Fruit fly (Drosophila melanogaster) whole organism, embryonic: Measurements from ENCODE around the gene CatB.

Experiments used
- B-H1 ChIP-seq: fragments of 200-800 bp; sonication (Bioruptor generic); IDR thresholded peaks from 3 replicates; pipeline ENCODE4 v1.3.6; 2022; ENCODE audit warnings: missing biosample characterization, missing genetic modification characterization
- CG10431 ChIP-seq: fragments of 200-800 bp; sonication (Bioruptor generic); optimal IDR thresholded peaks from 3 replicates; lab custom pipeline; 2018; ENCODE audit warnings: missing biosample characterization, mild to moderate bottlenecking, missing genetic modification characterization
- CG10543 ChIP-seq: fragments of 200-800 bp; sonication (Bioruptor generic); optimal IDR thresholded peaks from 3 replicates; lab custom pipeline; 2017; ENCODE audit warnings: missing biosample characterization, mild to moderate bottlenecking, missing genetic modification characterization, moderate library complexity
- CG11723 ChIP-seq: fragments of 200-800 bp; sonication (Bioruptor generic); optimal IDR thresholded peaks from 2 replicates; lab custom pipeline; 2017; ENCODE audit warnings: missing biosample characterization, mild to moderate bottlenecking, missing genetic modification characterization
- CG12104 ChIP-seq: fragments of 200-800 bp; sonication (Bioruptor generic); optimal IDR thresholded peaks from 3 replicates; lab custom pipeline; 2016; ENCODE audit warnings: missing biosample characterization, missing genetic modification characterization
- CG12744 ChIP-seq: fragments of 200-800 bp; sonication (Bioruptor generic); optimal IDR thresholded peaks from 2 replicates; lab custom pipeline; 2016; ENCODE audit warnings: missing biosample characterization, missing genetic modification characterization
- CG12769 ChIP-seq: fragments of 200-800 bp; sonication (Bioruptor generic); optimal IDR thresholded peaks from 2 replicates; lab custom pipeline; 2019; ENCODE audit warnings: missing biosample characterization, mild to moderate bottlenecking, missing genetic modification characterization, moderate library complexity
- CG17802 ChIP-seq: fragments of 200-800 bp; sonication (Bioruptor generic); optimal IDR thresholded peaks from 2 replicates; lab custom pipeline; 2018; ENCODE audit warnings: missing biosample characterization, mild to moderate bottlenecking, missing genetic modification characterization, moderate library complexity
- CG17912 ChIP-seq: fragments of 200-800 bp; sonication (Bioruptor generic); optimal IDR thresholded peaks from 2 replicates; lab custom pipeline; 2018; ENCODE audit warnings: missing biosample characterization, mild to moderate bottlenecking, missing genetic modification characterization
- CG2199 ChIP-seq: fragments of 200-800 bp; sonication (Bioruptor generic); IDR thresholded peaks from 3 replicates; pipeline ENCODE4 v1.3.6; 2022; ENCODE audit warnings: missing biosample characterization, missing genetic modification characterization
- CG33213 ChIP-seq: fragments of 200-800 bp; sonication (Bioruptor generic); optimal IDR thresholded peaks from 3 replicates; lab custom pipeline; 2016; ENCODE audit warnings: missing biosample characterization, missing genetic modification characterization
- CG34376 ChIP-seq: fragments of 200-800 bp; sonication (Bioruptor generic); optimal IDR thresholded peaks from 2 replicates; lab custom pipeline; 2018; ENCODE audit warnings: missing biosample characterization, mild to moderate bottlenecking, missing genetic modification characterization
- CG5953 ChIP-seq: fragments of 200-800 bp; sonication (Bioruptor generic); IDR thresholded peaks from 2 replicates; pipeline ENCODE4 v1.3.6; 2022; ENCODE audit warnings: missing biosample characterization, missing genetic modification characterization
- CG6654 ChIP-seq: fragments of 200-800 bp; sonication (Bioruptor generic); optimal IDR thresholded peaks from 2 replicates; lab custom pipeline; 2017; ENCODE audit warnings: missing biosample characterization, mild to moderate bottlenecking, missing genetic modification characterization
- CG7271 ChIP-seq: fragments of 200-800 bp; sonication (Bioruptor generic); optimal IDR thresholded peaks from 2 replicates; lab custom pipeline; 2018; ENCODE audit warnings: missing biosample characterization, mild to moderate bottlenecking, missing genetic modification characterization, moderate library complexity
- CG9437 ChIP-seq: fragments of 200-800 bp; sonication (Bioruptor generic); optimal IDR thresholded peaks from 2 replicates; lab custom pipeline; 2018; ENCODE audit warnings: missing biosample characterization, mild to moderate bottlenecking, missing genetic modification characterization
- Deaf1 ChIP-seq: fragments of 200-800 bp; optimal IDR thresholded peaks from 3 replicates; lab custom pipeline; 2019; ENCODE audit warnings: missing biosample characterization, mild to moderate bottlenecking, missing genetic modification characterization, moderate library complexity
- Dll ChIP-seq: fragments of 200-800 bp; sonication (Bioruptor generic); IDR thresholded peaks from 4 replicates; pipeline ENCODE4 v1.3.6; 2022; ENCODE audit warnings: missing biosample characterization, missing genetic modification characterization; ENCODE audit not compliant: partially characterized antibody
- Dp ChIP-seq: fragments of 200-800 bp; sonication (Bioruptor generic); optimal IDR thresholded peaks from 2 replicates; lab custom pipeline; 2018; ENCODE audit warnings: missing biosample characterization, mild to moderate bottlenecking, missing genetic modification characterization, moderate library complexity
- Drgx ChIP-seq: fragments of 200-800 bp; sonication (Bioruptor generic); IDR thresholded peaks from 2 replicates; pipeline ENCODE4 v1.3.6; 2022; ENCODE audit warnings: missing biosample characterization, missing genetic modification characterization
- ERR ChIP-seq: fragments of 200-800 bp; sonication (Bioruptor generic); optimal IDR thresholded peaks from 2 replicates; lab custom pipeline; 2016; ENCODE audit warnings: missing biosample characterization, missing genetic modification characterization
- Fer1 ChIP-seq: fragments of 200-800 bp; sonication (Bioruptor generic); optimal IDR thresholded peaks from 2 replicates; lab custom pipeline; 2017; ENCODE audit warnings: missing biosample characterization, mild to moderate bottlenecking, missing genetic modification characterization
- GATAe ChIP-seq: fragments of 200-800 bp; sonication (Bioruptor generic); conservative IDR thresholded peaks from 2 replicates; pipeline ENCODE4 v1.3.6; 2022; ENCODE audit warnings: missing biosample characterization, missing genetic modification characterization
- HLH3B ChIP-seq: fragments of 200-800 bp; sonication (Bioruptor generic); IDR thresholded peaks from 2 replicates; pipeline ENCODE4 v1.3.6; 2022; ENCODE audit warnings: missing biosample characterization, missing genetic modification characterization
- Hey ChIP-seq: fragments of 200-800 bp; sonication (Bioruptor generic); optimal IDR thresholded peaks from 3 replicates; lab custom pipeline; 2018; ENCODE audit warnings: missing biosample characterization, mild to moderate bottlenecking, missing genetic modification characterization
- Meics ChIP-seq: fragments of 200-800 bp; sonication (Bioruptor generic); optimal IDR thresholded peaks from 2 replicates; lab custom pipeline; 2017; ENCODE audit warnings: missing biosample characterization, mild to moderate bottlenecking, missing genetic modification characterization
- Opbp ChIP-seq: fragments of 200-800 bp; sonication (Bioruptor generic); IDR thresholded peaks from 3 replicates; pipeline ENCODE4 v1.3.6; 2022; ENCODE audit warnings: missing biosample characterization, missing genetic modification characterization; ENCODE audit not compliant: partially characterized antibody
- Rfx ChIP-seq: fragments of 200-800 bp; sonication (Bioruptor generic); IDR thresholded peaks from 2 replicates; pipeline ENCODE4 v1.3.6; 2022; ENCODE audit warnings: missing biosample characterization, missing genetic modification characterization
- crol ChIP-seq: fragments of 200-800 bp; sonication (Bioruptor generic); IDR thresholded peaks from 2 replicates; pipeline ENCODE4 v1.3.6; 2022; ENCODE audit warnings: missing biosample characterization, missing genetic modification characterization
- cwo ChIP-seq: fragments of 200-800 bp; sonication (Bioruptor generic); optimal IDR thresholded peaks from 3 replicates; lab custom pipeline; 2017; ENCODE audit warnings: missing biosample characterization, missing genetic modification characterization, mild to moderate bottlenecking, moderate library complexity, missing genetic modification reagents
- exex ChIP-seq: fragments of 200-800 bp; sonication (Bioruptor generic); optimal IDR thresholded peaks from 4 replicates; lab custom pipeline; 2018; ENCODE audit warnings: missing biosample characterization, mild to moderate bottlenecking, missing genetic modification characterization, moderate library complexity
- jing ChIP-seq: fragments of 200-800 bp; sonication (Bioruptor generic); optimal IDR thresholded peaks from 2 replicates; lab custom pipeline; 2018; ENCODE audit warnings: missing biosample characterization, mild to moderate bottlenecking, missing genetic modification characterization
- lab ChIP-seq: fragments of 200-800 bp; sonication (Bioruptor generic); optimal IDR thresholded peaks from 3 replicates; lab custom pipeline; 2017; ENCODE audit warnings: missing biosample characterization, missing genetic modification characterization, mild to moderate bottlenecking, moderate library complexity, missing genetic modification reagents
- mirr ChIP-seq: fragments of 200-800 bp; sonication (Bioruptor generic); optimal IDR thresholded peaks from 3 replicates; lab custom pipeline; 2018; ENCODE audit warnings: missing biosample characterization, mild to moderate bottlenecking, missing genetic modification characterization
- sd ChIP-seq: fragments of 200-800 bp; sonication (Bioruptor generic); optimal IDR thresholded peaks from 3 replicates; lab custom pipeline; 2018; ENCODE audit warnings: missing biosample characterization, mild to moderate bottlenecking, missing genetic modification characterization, moderate library complexity
- so ChIP-seq: fragments of 200-800 bp; sonication (Bioruptor generic); IDR thresholded peaks from 3 replicates; pipeline ENCODE4 v1.3.6; 2022; ENCODE audit warnings: missing biosample characterization, missing genetic modification characterization
- sr ChIP-seq: fragments of 200-800 bp; sonication (Bioruptor generic); IDR thresholded peaks from 3 replicates; pipeline ENCODE4 v1.3.6; 2022; ENCODE audit warnings: missing biosample characterization, missing genetic modification characterization
- stc ChIP-seq: fragments of 200-800 bp; sonication (Bioruptor generic); IDR thresholded peaks from 2 replicates; pipeline ENCODE4 v1.3.6; 2022; ENCODE audit warnings: missing biosample characterization, missing genetic modification characterization
- sug ChIP-seq: fragments of 200-800 bp; optimal IDR thresholded peaks from 2 replicates; lab custom pipeline; 2019; ENCODE audit warnings: missing biosample characterization, mild to moderate bottlenecking, missing genetic modification characterization, moderate library complexity
- vfl ChIP-seq: fragments of 200-800 bp; sonication (Bioruptor generic); optimal IDR thresholded peaks from 2 replicates; lab custom pipeline; 2016; ENCODE audit warnings: missing biosample characterization, missing genetic modification characterization

Gene CatB

DNA sequence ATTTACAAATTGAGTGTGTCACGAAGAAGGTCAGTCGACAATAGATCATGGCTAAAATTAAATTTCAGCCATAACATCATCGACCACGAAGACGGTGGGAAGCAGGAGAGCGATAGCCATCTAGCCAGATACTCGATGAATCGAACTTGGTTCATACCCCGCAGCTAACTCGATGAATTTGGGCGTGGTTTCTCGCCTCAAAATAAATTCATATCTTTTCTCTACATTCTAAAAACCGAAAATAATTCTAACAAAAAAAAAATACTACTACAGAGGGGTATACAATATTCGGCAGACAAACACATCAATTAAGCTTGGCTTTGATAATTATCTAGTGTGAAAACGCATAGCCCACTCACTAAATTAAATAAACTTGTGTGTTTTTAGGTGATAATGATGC, 27.3 kb downstream of the CatB start (continued):
- TF ChIP-seq Opbp (no peak), B-H1 (GFP tag; lab: Robert Waterston, UW) (0 out of 3 replicates have a peak, but pooled peaks have one; percentile 19), CG6654 (GFP tag; lab: Kevin White, UChicago) (no peak), CG12744 (GFP tag; lab: Kevin White, UChicago) (no peak), ERR (GFP tag; lab: Kevin White, UChicago) (no peak), CG17802 (no peak), CG17912 (GFP tag; lab: Kevin White, UChicago) (no peak), Drgx (no peak), CG11723 (GFP tag; lab: Kevin White, UChicago) (no peak), Hey (no peak), CG33213 (GFP tag; lab: Kevin White, UChicago) (no peak), so (GFP tag; lab: Robert Waterston, UW) (peak; percentile 53; the same call in 2 of the 3 replicates)

DNA sequence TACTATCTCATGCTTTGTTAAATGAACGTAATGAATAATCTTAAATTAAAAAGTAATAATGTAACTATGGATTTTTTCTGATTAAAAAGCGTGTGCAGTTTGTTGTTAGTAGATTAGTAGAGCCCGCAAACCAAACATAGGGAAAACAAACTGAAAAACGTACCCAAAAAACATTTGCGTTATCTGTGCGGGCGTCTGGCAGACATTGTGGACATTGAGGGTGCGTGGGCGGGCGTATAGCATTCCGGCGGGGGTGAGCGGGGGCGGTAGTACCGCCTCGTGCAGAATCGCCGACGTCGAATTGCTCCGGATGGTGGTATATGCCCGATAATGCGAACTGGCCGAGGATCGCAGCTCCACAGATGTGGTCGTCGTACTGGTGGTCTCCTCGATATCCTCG, 28.9 kb downstream of the CatB start:
- TF ChIP-seq CG10543 = peak; percentile 68
- peak; percentile 32; the same call in 1 of the 2 replicates for TF ChIP-seq Rfx (GFP tag; lab: Robert Waterston, UW)
- peak; percentile 38 for TF ChIP-seq CG34376 (GFP tag; lab: Kevin White, UChicago)
- no peak for TF ChIP-seq Dll (GFP tag; lab: Robert Waterston, UW)
- peak; percentile 28 for TF ChIP-seq CG12769 (tag; lab: Kevin White, UChicago)
- peak; percentile 91 for TF ChIP-seq crol (GFP tag; lab: Robert Waterston, UW)
- no peak for TF ChIP-seq CG7271 (tag; lab: Kevin White, UChicago)
- peak; percentile 17; the same call in 1 of the 2 replicates for TF ChIP-seq HLH3B
- no peak for TF ChIP-seq vfl
- peak; percentile 58 for TF ChIP-seq mirr (GFP tag; lab: Kevin White, UChicago)
- peak; percentile 68 for TF ChIP-seq exex (tag; lab: Kevin White, UChicago)
- TF ChIP-seq sug = peak; percentile 78
- peak; percentile 98 for TF ChIP-seq sr (GFP tag; lab: Robert Waterston, UW)
- TF ChIP-seq lab (GFP tag; lab: Kevin White, UChicago) = peak; percentile 34
- TF ChIP-seq GATAe (GFP tag; lab: Robert Waterston, UW) = peak; percentile 32; the same call in 1 of the 2 replicates
- TF ChIP-seq CG5953 (GFP tag; lab: Robert Waterston, UW) = no peak
- TF ChIP-seq CG2199 = peak; percentile 61; the same call in 1 of the 3 replicates
- TF ChIP-seq jing (GFP tag; lab: Kevin White, UChicago) = no peak
- peak; percentile 5 for TF ChIP-seq Meics (GFP tag; lab: Kevin White, UChicago)
- TF ChIP-seq Dp (GFP tag; lab: Kevin White, UChicago) = no peak
- peak; percentile 80 for TF ChIP-seq sd (tag; lab: Kevin White, UChicago)
- TF ChIP-seq stc = 0 out of 2 replicates have a peak, but pooled peaks have one; percentile 18
- peak; percentile 32 for TF ChIP-seq Hey
- TF ChIP-seq CG9437 = no peak
- peak; percentile 13 for TF ChIP-seq Fer1
- peak; percentile 10 for TF ChIP-seq Deaf1 (tag; lab: Kevin White, UChicago)
- peak; percentile 9 for TF ChIP-seq cwo
- no peak for TF ChIP-seq CG12104 (GFP tag; lab: Kevin White, UChicago)
- no peak for TF ChIP-seq CG10431 (GFP tag; lab: Kevin White, UChicago)
